Fruit fly (Drosophila melanogaster) whole organism, adult: Measurements from ENCODE around the gene CG31388.

Experiments used
- CG11617 ChIP-seq: fragments of 200-800 bp; sonication (Bioruptor generic); optimal IDR thresholded peaks from 2 replicates; lab custom pipeline; 2017; ENCODE audit warnings: mild to moderate bottlenecking, missing biosample characterization, missing genetic modification reagents, missing genetic modification characterization
- CG12768 ChIP-seq: fragments of 200-800 bp; sonication (Bioruptor generic); optimal IDR thresholded peaks from 2 replicates; lab custom pipeline; 2017; ENCODE audit warnings: missing biosample characterization, missing genetic modification characterization, mild to moderate bottlenecking, moderate library complexity, missing genetic modification reagents
- CG14711 ChIP-seq: fragments of 200-800 bp; sonication (Bioruptor generic); optimal IDR thresholded peaks from 2 replicates; lab custom pipeline; 2018; ENCODE audit warnings: missing biosample characterization, mild to moderate bottlenecking, missing genetic modification characterization, moderate library complexity
- CG1620 ChIP-seq: fragments of 200-800 bp; sonication (Bioruptor generic); optimal IDR thresholded peaks from 2 replicates; lab custom pipeline; 2016; ENCODE audit warnings: missing biosample characterization, missing genetic modification characterization
- CG33017 ChIP-seq: fragments of 200-800 bp; sonication (Bioruptor generic); optimal IDR thresholded peaks from 2 replicates; lab custom pipeline; 2018; ENCODE audit warnings: missing biosample characterization, mild to moderate bottlenecking, missing genetic modification characterization, moderate library complexity
- CG5204 ChIP-seq: fragments of 200-800 bp; sonication (Bioruptor generic); optimal IDR thresholded peaks from 2 replicates; lab custom pipeline; 2016; ENCODE audit warnings: missing biosample characterization, missing genetic modification characterization
- CG7045 ChIP-seq: fragments of 200-800 bp; sonication (Bioruptor generic); optimal IDR thresholded peaks from 2 replicates; lab custom pipeline; 2017; ENCODE audit warnings: missing biosample characterization, mild to moderate bottlenecking, missing genetic modification characterization
- CG7101 ChIP-seq: fragments of 200-800 bp; sonication (Bioruptor generic); optimal IDR thresholded peaks from 2 replicates; lab custom pipeline; 2018; ENCODE audit warnings: missing biosample characterization, mild to moderate bottlenecking, missing genetic modification characterization, moderate library complexity
- Clk ChIP-seq: fragments of 200-800 bp; sonication (Bioruptor generic); optimal IDR thresholded peaks from 2 replicates; lab custom pipeline; 2017; ENCODE audit warnings: missing biosample characterization, missing genetic modification characterization
- Crg-1 ChIP-seq: fragments of 200-800 bp; sonication (Bioruptor generic); optimal IDR thresholded peaks from 2 replicates; lab custom pipeline; 2016; ENCODE audit warnings: missing biosample characterization, missing genetic modification characterization
- Hr96 ChIP-seq: fragments of 200-800 bp; sonication (Bioruptor generic); optimal IDR thresholded peaks from 2 replicates; lab custom pipeline; 2016; ENCODE audit warnings: missing biosample characterization, missing genetic modification characterization
- Mnt ChIP-seq: fragments of 200-800 bp; sonication (Bioruptor generic); optimal IDR thresholded peaks from 2 replicates; lab custom pipeline; 2016; ENCODE audit warnings: missing biosample characterization, mild to moderate bottlenecking, missing genetic modification characterization
- bab1 ChIP-seq: fragments of 200-800 bp; sonication (Bioruptor generic); optimal IDR thresholded peaks from 3 replicates; lab custom pipeline; 2019; ENCODE audit warnings: missing biosample characterization, mild to moderate bottlenecking, missing genetic modification characterization, moderate library complexity
- cic ChIP-seq: fragments of 200-800 bp; sonication (Bioruptor generic); optimal IDR thresholded peaks from 2 replicates; lab custom pipeline; 2017; ENCODE audit warnings: missing biosample characterization, mild to moderate bottlenecking, missing genetic modification characterization, moderate library complexity
- cnc ChIP-seq, 2 experiments: fragments of >200 bp; optimal IDR thresholded peaks; 2 replicates each; lab custom pipeline; 2017
- kay ChIP-seq: fragments of 200-800 bp; sonication (Bioruptor generic); peaks from one replicate; lab custom pipeline; 2016; ENCODE audit warnings: missing biosample characterization, missing genetic modification characterization, borderline replicate concordance
- ovo ChIP-seq: fragments of 200-800 bp; sonication (Bioruptor generic); optimal IDR thresholded peaks from 2 replicates; lab custom pipeline; 2016; ENCODE audit warnings: missing biosample characterization, missing genetic modification characterization
- pad ChIP-seq: fragments of 200-800 bp; sonication (Bioruptor generic); optimal IDR thresholded peaks from 3 replicates; lab custom pipeline; 2017; ENCODE audit warnings: missing biosample characterization, missing genetic modification characterization, mild to moderate bottlenecking, moderate library complexity, missing genetic modification reagents
- tj ChIP-seq: fragments of 200-800 bp; sonication (Bioruptor generic); optimal IDR thresholded peaks from 3 replicates; lab custom pipeline; 2017; ENCODE audit warnings: missing biosample characterization, mild to moderate bottlenecking, missing genetic modification characterization, moderate library complexity
- toe ChIP-seq: fragments of 200-800 bp; sonication (Bioruptor generic); optimal IDR thresholded peaks from 2 replicates; lab custom pipeline; 2016; ENCODE audit warnings: missing biosample characterization, missing genetic modification characterization

Gene CG31388

DNA sequence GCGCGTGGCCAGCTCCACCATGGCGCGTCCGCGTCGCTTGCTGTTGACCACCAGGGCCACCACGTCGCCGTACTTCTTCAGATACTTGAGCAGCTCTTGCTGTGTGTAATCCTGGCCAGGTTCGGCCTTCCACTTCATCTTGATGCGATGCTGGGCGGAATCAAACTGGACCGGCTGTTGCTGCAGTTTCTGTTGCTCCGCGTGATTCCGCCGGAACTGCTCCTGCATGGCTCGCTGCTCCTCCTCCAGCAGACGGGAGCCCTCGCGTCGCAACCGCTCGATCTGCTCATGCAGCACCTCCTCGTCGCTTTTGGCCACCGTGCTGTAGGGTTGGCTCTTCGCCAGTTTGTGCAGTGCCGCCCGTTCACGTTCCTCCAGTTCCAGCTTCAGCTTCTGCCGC, 6.6 kb upstream of the CG31388 start:
- TF ChIP-seq CG1620: no peak
- no peak for TF ChIP-seq bab1 (GFP tag; lab: Kevin White, UChicago)
- no peak for TF ChIP-seq Mnt (GFP tag; lab: Kevin White, UChicago)
- TF ChIP-seq toe: no peak
- no peak for TF ChIP-seq CG7101 (tag; lab: Kevin White, UChicago)
- TF ChIP-seq CG33017 (tag; lab: Kevin White, UChicago): no peak
- TF ChIP-seq CG12768 (GFP tag; lab: Kevin White, UChicago): no peak
- no peak for TF ChIP-seq ovo (GFP tag; lab: Kevin White, UChicago)
- TF ChIP-seq pad (GFP tag; lab: Kevin White, UChicago): no peak
- no peak for TF ChIP-seq Clk
- no peak for TF ChIP-seq tj (GFP tag; lab: Kevin White, UChicago)
- no peak for TF ChIP-seq CG7045
- no peak for TF ChIP-seq CG14711
- no peak for TF ChIP-seq Hr96 (GFP tag; lab: Kevin White, UChicago)
- no peak for TF ChIP-seq CG11617 (GFP tag; lab: Kevin White, UChicago)

DNA sequence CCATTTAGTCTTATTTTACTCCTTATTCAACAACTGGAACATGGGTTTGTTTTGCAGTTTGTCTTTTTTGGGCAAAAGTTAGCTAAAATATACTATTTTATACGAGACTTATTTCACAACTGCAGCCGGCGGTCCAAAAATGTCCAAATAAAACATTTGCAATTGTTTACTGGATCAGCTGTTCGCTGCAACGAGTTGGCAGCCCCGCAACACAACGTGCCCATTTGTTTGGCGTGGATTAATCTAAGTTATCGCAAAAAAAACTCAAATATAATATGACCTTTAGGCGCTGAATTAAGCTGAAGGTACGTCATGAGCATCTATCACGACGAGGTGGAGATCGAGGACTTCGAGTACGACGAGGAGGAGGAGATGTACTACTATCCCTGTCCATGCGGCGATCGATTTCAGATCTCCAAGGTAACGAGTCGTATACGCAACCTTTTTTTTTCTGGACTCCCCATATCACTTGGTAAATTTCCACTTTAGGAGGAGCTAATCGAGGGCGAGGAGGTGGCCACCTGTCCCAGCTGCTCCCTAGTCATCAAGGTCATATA, 5.8 kb upstream of the CG31388 start, which contains the start of the genes CG17187 and Dph3:
TSS of gene CG17187 (minus strand) at position 175 of the 557 bp plus-strand sequence.
TSS of gene Dph3 (plus strand) at position 208 of the 557 bp plus-strand sequence.
- no peak for TF ChIP-seq ovo (GFP tag; lab: Kevin White, UChicago)
- no peak for TF ChIP-seq CG7101 (tag; lab: Kevin White, UChicago)
- no peak for TF ChIP-seq CG11617 (GFP tag; lab: Kevin White, UChicago)
- TF ChIP-seq tj (GFP tag; lab: Kevin White, UChicago): no peak
- TF ChIP-seq bab1 (GFP tag; lab: Kevin White, UChicago): peak; percentile 29
- TF ChIP-seq cic (GFP tag; lab: Kevin White, UChicago): no peak
- TF ChIP-seq Mnt (GFP tag; lab: Kevin White, UChicago): peak; percentile 80
- no peak for TF ChIP-seq CG7045
- no peak for TF ChIP-seq CG14711
- TF ChIP-seq Hr96 (GFP tag; lab: Kevin White, UChicago): no peak

DNA sequence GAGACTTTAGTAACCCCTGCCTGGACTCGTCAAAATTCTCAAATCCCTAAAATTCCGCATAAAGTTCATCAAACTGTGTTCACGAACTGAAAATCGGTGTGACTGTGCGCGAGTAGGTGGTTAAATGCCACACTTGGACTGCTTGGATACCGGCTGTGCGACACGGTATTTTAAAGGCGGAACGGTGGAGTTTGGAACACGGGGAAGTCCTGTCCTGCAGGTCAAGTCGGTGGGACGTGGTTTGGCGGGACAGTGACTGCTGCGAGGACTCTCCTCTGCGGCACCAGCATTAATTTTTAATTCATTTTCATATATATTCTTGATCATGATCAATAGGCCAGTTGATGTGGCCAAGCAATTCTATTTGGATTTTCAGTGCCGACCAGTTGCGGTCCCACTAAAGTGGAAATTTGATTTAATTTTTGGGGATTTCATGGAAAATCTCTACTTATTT, 2.7 kb upstream of the CG31388 start, which contains the start of the genes Arfip and CG17721:
TSS of gene Arfip (minus strand) at position 96 of the 454 bp plus-strand sequence.
TSS of gene CG17721 (plus strand) at position 223 of the 454 bp plus-strand sequence.
- TF ChIP-seq Mnt (GFP tag; lab: Kevin White, UChicago) (no peak), Clk (no peak), Crg-1 (GFP tag; lab: Kevin White, UChicago) (no peak), CG1620 (no peak), bab1 (GFP tag; lab: Kevin White, UChicago) (no peak), Hr96 (GFP tag; lab: Kevin White, UChicago) (no peak), CG14711 (no peak), CG11617 (GFP tag; lab: Kevin White, UChicago) (no peak), CG7101 (tag; lab: Kevin White, UChicago) (no peak), toe (no peak), CG5204 (no peak), tj (GFP tag; lab: Kevin White, UChicago) (no peak), CG12768 (GFP tag; lab: Kevin White, UChicago) (no peak), pad (GFP tag; lab: Kevin White, UChicago) (no peak), CG33017 (tag; lab: Kevin White, UChicago) (no peak), cic (GFP tag; lab: Kevin White, UChicago) (no peak)

DNA sequence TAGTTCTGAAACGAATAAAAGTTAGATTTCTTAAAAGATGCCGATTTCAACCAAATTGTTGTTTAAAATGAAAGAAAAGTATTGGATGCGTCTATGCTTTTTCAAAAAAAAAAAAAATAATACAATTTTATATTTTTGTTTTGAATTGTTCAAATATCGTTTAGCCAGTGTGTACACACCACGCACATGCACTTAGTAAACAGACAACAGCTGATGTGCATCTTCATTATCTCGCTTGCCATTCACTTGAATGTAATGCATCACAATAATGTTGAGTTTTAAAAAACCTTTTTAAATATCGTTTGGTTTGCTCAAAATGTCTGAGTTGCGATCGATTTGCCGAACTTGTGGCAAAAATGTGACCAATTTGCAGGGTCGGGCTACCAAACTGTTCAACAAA, 1.6 kb upstream of the CG31388 start, which contains the start of gene CG31441:
TSS of gene CG31441 (plus strand) at position 246 of the 400 bp plus-strand sequence.
- TF ChIP-seq bab1 (GFP tag; lab: Kevin White, UChicago) (peak; percentile 15), Mnt (GFP tag; lab: Kevin White, UChicago) (peak; percentile 61), CG7101 (tag; lab: Kevin White, UChicago) (no peak)

DNA sequence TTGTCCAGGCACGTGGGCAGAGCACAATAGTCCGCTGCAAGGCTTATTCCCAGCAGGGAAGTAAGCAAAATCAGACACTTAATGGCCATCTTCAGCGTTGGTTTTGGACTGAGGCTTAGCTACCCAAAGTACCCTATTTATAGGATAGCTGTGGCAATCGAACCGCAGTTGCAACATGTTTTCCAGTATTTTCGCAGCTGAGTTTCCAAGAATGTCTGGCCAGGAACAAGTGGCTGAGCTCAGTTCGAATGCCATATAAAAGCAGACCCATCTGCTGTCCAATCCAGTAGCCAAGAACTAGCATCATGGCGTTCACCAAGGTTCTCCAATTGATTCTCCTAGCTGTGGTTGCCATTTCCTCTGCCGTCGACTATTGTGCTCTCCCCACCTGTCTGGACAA, 3.3 kb downstream of the CG31388 start, which contains the start of the genes scpr-B and scpr-A:
TSS of gene scpr-B (minus strand) at position 101 of the 400 bp plus-strand sequence.
TSS of gene scpr-A (plus strand) at position 293 of the 400 bp plus-strand sequence.
- TF ChIP-seq CG14711: no peak
- no peak for TF ChIP-seq bab1 (GFP tag; lab: Kevin White, UChicago)
- TF ChIP-seq CG5204: no peak
- no peak for TF ChIP-seq Mnt (GFP tag; lab: Kevin White, UChicago)
- TF ChIP-seq CG11617 (GFP tag; lab: Kevin White, UChicago): no peak
- TF ChIP-seq ovo (GFP tag; lab: Kevin White, UChicago): no peak
- TF ChIP-seq pad (GFP tag; lab: Kevin White, UChicago): no peak
- no peak for TF ChIP-seq kay (GFP tag; lab: Kevin White, UChicago)
- no peak for TF ChIP-seq CG1620
- TF ChIP-seq Clk: no peak
- no peak for TF ChIP-seq CG12768 (GFP tag; lab: Kevin White, UChicago)
- no peak for TF ChIP-seq toe
- no peak for TF ChIP-seq cnc (optimal IDR thresholded peaks at IDR 0.05; lab: Kevin White, UChicago)
- no peak for TF ChIP-seq Crg-1 (GFP tag; lab: Kevin White, UChicago)
- no peak for TF ChIP-seq CG7045
- no peak for TF ChIP-seq CG7101 (tag; lab: Kevin White, UChicago)

DNA sequence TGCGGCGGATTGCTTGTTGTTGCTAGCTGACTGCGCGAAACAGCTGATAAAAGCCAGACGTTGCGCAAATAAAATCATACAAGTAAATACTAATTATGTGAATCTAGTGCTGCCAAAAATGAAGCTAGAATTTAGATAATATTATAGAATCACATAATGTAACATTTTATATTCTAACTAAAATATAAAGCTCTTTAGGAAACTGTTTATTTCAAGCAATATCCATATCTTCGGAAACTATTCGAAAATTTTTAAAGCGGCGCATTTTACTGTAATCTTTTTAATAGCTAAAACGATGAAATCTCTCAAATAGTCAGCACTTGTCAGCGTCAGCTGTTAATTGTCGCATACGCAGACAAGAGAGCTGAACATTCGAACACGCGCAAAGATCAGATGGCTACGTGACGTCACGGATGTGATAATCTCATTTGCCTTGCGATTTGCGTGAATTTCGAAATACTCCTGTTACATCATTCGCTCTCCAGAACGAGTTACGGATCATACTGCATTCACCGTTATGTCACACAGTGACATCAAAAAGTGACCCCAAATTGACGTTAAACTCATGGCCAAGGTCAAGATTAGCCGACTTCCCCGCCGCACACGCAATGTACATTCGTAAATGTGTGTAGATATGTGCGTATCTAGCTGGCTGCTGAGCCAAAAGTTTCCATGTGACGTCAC, 5.6 kb downstream of the CG31388 start:
- TF ChIP-seq Clk (no peak), CG7101 (tag; lab: Kevin White, UChicago) (peak; percentile 36), bab1 (GFP tag; lab: Kevin White, UChicago) (peak; percentile 24), cic (GFP tag; lab: Kevin White, UChicago) (peak; percentile 20), cnc (optimal IDR thresholded peaks at IDR 0.05; lab: Kevin White, UChicago) (no peak), kay (GFP tag; lab: Kevin White, UChicago) (no peak), CG7045 (no peak), CG5204 (no peak), CG14711 (peak; percentile 37), Crg-1 (GFP tag; lab: Kevin White, UChicago) (no peak), toe (no peak), Hr96 (GFP tag; lab: Kevin White, UChicago) (no peak), CG12768 (GFP tag; lab: Kevin White, UChicago) (no peak), Mnt (GFP tag; lab: Kevin White, UChicago) (peak; percentile 5), CG1620 (no peak), ovo (GFP tag; lab: Kevin White, UChicago) (peak; percentile 26), tj (GFP tag; lab: Kevin White, UChicago) (no peak), CG33017 (tag; lab: Kevin White, UChicago) (no peak), pad (GFP tag; lab: Kevin White, UChicago) (peak; percentile 67), CG11617 (GFP tag; lab: Kevin White, UChicago) (no peak)
